Worm (Caenorhabditis elegans) whole organism, L4 larva: ENCODE measurements around the gene Y62H9A.10.
A peak's percentile ranks its signal among the peaks of the same experiment; 100 is the strongest.

ENCODE experiments used
- F26F4.8 ChIP-seq: fragments of 200-800 bp; sonication (Bioruptor generic); conservative IDR thresholded peaks from 2 replicates; pipeline ENCODE4 v1.3.6; 2022; ENCODE audit warnings: missing genetic modification characterization, missing compliant biosample characterization
- F37D6.2 ChIP-seq: sonication (generic microtip); optimal IDR thresholded peaks from 2 replicates; lab custom pipeline; 2016; ENCODE audit warnings: mild to moderate bottlenecking, missing genetic modification characterization, missing compliant biosample characterization
- T26A8.4 ChIP-seq: fragments of 200-800 bp; sonication (Bioruptor generic); IDR thresholded peaks from 2 replicates; pipeline ENCODE4 v1.3.6; 2022; ENCODE audit warnings: missing genetic modification characterization, missing compliant biosample characterization
- aha-1 ChIP-seq: fragments of 150-350 bp; peaks from one replicate; lab custom pipeline; 2014; ENCODE audit warnings: missing biosample characterization, missing genetic modification characterization
- ceh-20 ChIP-seq: fragments of 200-800 bp; sonication (Bioruptor generic); IDR thresholded peaks from 2 replicates; pipeline ENCODE4 v1.3.6; 2022; ENCODE audit warnings: missing genetic modification reagents, missing genetic modification characterization, missing compliant biosample characterization
- ceh-28 ChIP-seq: fragments of 150-350 bp; optimal IDR thresholded peaks from 2 replicates; lab custom pipeline; 2014; ENCODE audit warnings: missing biosample characterization, missing genetic modification reagents, missing genetic modification characterization
- dmd-6 ChIP-seq: fragments of 200-800 bp; sonication (Bioruptor generic); IDR thresholded peaks from 2 replicates; pipeline ENCODE4 v1.3.6; 2022; ENCODE audit warnings: missing genetic modification reagents, missing genetic modification characterization, missing compliant biosample characterization
- dmd-9 ChIP-seq: fragments of 200-800 bp; sonication (Bioruptor generic); IDR thresholded peaks from 2 replicates; pipeline ENCODE4 v1.3.6; 2022; ENCODE audit warnings: missing genetic modification reagents, missing genetic modification characterization, missing compliant biosample characterization
- duxl-1 ChIP-seq: sonication (generic microtip); optimal IDR thresholded peaks from 2 replicates; lab custom pipeline; 2016; ENCODE audit warnings: mild to moderate bottlenecking, missing genetic modification characterization, moderate library complexity, missing compliant biosample characterization; ENCODE audit not compliant: poor library complexity
- egl-27 ChIP-seq: sonication (generic microtip); optimal IDR thresholded peaks from 3 replicates; lab custom pipeline; 2017; ENCODE audit warnings: missing biosample characterization, missing genetic modification reagents, missing genetic modification characterization
- hlh-30 ChIP-seq: sonication (generic microtip); optimal IDR thresholded peaks from 2 replicates; lab custom pipeline; 2017; ENCODE audit warnings: antibody characterized with exemption, mild to moderate bottlenecking, missing genetic modification characterization, missing compliant biosample characterization; ENCODE audit not compliant: insufficient read depth
- hmg-1.1 ChIP-seq: fragments of 200-800 bp; sonication (Bioruptor generic); IDR thresholded peaks from 2 replicates; pipeline ENCODE4 v1.3.6; 2022; ENCODE audit warnings: missing genetic modification reagents, missing genetic modification characterization, missing compliant biosample characterization
- lim-7 ChIP-seq: fragments of 200-800 bp; sonication (Bioruptor generic); IDR thresholded peaks from 2 replicates; pipeline ENCODE4 v1.3.6; 2022; ENCODE audit warnings: missing genetic modification characterization, missing compliant biosample characterization
- lin-13 ChIP-seq: fragments of 150-350 bp; optimal IDR thresholded peaks from 2 replicates; lab custom pipeline; 2014; ENCODE audit warnings: missing biosample characterization, missing genetic modification reagents, missing genetic modification characterization
- lin-39 ChIP-seq: fragments of 150-350 bp; optimal IDR thresholded peaks from 2 replicates; lab custom pipeline; 2014; ENCODE audit warnings: missing biosample characterization, missing genetic modification reagents, missing genetic modification characterization
- mdl-1 ChIP-seq, 2 experiments: fragments of 150-350 bp in 1 of 2; sonication (generic microtip) in 1 of 2; optimal IDR thresholded peaks; 2 replicates each; lab custom pipeline; 2014 to 2017; ENCODE audit warnings: missing biosample characterization in 2 of 2, missing genetic modification characterization in 2 of 2
- mep-1 ChIP-seq: fragments of 150-350 bp; sonication (generic microtip); optimal IDR thresholded peaks from 3 replicates; lab custom pipeline; 2014; ENCODE audit warnings: missing biosample characterization, missing genetic modification characterization
- nhr-10 ChIP-seq: fragments of 150-350 bp; optimal IDR thresholded peaks from 2 replicates; lab custom pipeline; 2014; ENCODE audit warnings: missing biosample characterization, missing genetic modification characterization
- nhr-111 ChIP-seq: fragments of 200-800 bp; sonication (Bioruptor generic); optimal IDR thresholded peaks from 2 replicates; lab custom pipeline; 2018; ENCODE audit warnings: mild to moderate bottlenecking, missing genetic modification characterization, missing compliant biosample characterization
- nhr-237 ChIP-seq: sonication (generic microtip); optimal IDR thresholded peaks from 2 replicates; lab custom pipeline; 2017; ENCODE audit warnings: missing biosample characterization, missing genetic modification characterization
- nhr-42 ChIP-seq: fragments of 200-800 bp; sonication (Bioruptor generic); IDR thresholded peaks from 2 replicates; pipeline ENCODE4 v1.3.6; 2022; ENCODE audit warnings: missing genetic modification characterization, missing compliant biosample characterization
- nhr-76 ChIP-seq: fragments of 150-350 bp; optimal IDR thresholded peaks from 2 replicates; lab custom pipeline; 2014; ENCODE audit warnings: missing biosample characterization, missing genetic modification characterization
- nhr-77 ChIP-seq: fragments of 150-350 bp; optimal IDR thresholded peaks from 2 replicates; lab custom pipeline; 2014; ENCODE audit warnings: missing biosample characterization, missing genetic modification characterization
- pha-4 ChIP-seq, 2 experiments: fragments of 150-350 bp in 1 of 2; fragments of 200-800 bp in 1 of 2; sonication (Bioruptor generic) in 1 of 2; IDR thresholded peaks in 1 of 2; optimal IDR thresholded peaks in 1 of 2; 2 replicates each; pipeline versions ENCODE4 v1.3.6 to Lab custom; 2014 to 2022; ENCODE audit warnings: missing genetic modification characterization in 2 of 2, missing genetic modification reagents in 2 of 2, missing biosample characterization in 1 of 2, missing compliant biosample characterization in 1 of 2
- php-3 ChIP-seq: fragments of 200-800 bp; sonication (Bioruptor generic); IDR thresholded peaks from 2 replicates; pipeline ENCODE4 v1.3.6; 2022; ENCODE audit warnings: missing genetic modification reagents, missing genetic modification characterization, missing compliant biosample characterization
- skn-1 ChIP-seq: fragments of 150-350 bp; optimal IDR thresholded peaks from 2 replicates; lab custom pipeline; 2014; ENCODE audit warnings: missing biosample characterization, missing genetic modification characterization
- spr-1 ChIP-seq: sonication (generic microtip); optimal IDR thresholded peaks from 2 replicates; lab custom pipeline; 2016; ENCODE audit warnings: mild to moderate bottlenecking, missing genetic modification characterization, missing compliant biosample characterization
- tag-97 ChIP-seq: fragments of 200-800 bp; sonication (Bioruptor generic); IDR thresholded peaks from 2 replicates; pipeline ENCODE4 v1.3.6; 2022; ENCODE audit warnings: missing genetic modification characterization, missing compliant biosample characterization
- unc-39 ChIP-seq: sonication (generic microtip); optimal IDR thresholded peaks from 2 replicates; lab custom pipeline; 2017; ENCODE audit warnings: missing biosample characterization, missing genetic modification characterization
- zfp-3 ChIP-seq: fragments of 200-800 bp; sonication (Bioruptor generic); conservative IDR thresholded peaks from 2 replicates; pipeline ENCODE4 v1.3.6; 2022; ENCODE audit warnings: missing genetic modification reagents, missing genetic modification characterization, missing compliant biosample characterization
- zip-11 ChIP-seq: fragments of 200-800 bp; sonication (Bioruptor generic); IDR thresholded peaks from 2 replicates; pipeline ENCODE4 v1.3.6; 2022; ENCODE audit warnings: missing genetic modification characterization, missing compliant biosample characterization
- ztf-7 ChIP-seq: fragments of 150-350 bp; optimal IDR thresholded peaks from 2 replicates; lab custom pipeline; 2014; ENCODE audit warnings: missing biosample characterization, missing genetic modification characterization

The Y62H9A.10 gene

DNA sequence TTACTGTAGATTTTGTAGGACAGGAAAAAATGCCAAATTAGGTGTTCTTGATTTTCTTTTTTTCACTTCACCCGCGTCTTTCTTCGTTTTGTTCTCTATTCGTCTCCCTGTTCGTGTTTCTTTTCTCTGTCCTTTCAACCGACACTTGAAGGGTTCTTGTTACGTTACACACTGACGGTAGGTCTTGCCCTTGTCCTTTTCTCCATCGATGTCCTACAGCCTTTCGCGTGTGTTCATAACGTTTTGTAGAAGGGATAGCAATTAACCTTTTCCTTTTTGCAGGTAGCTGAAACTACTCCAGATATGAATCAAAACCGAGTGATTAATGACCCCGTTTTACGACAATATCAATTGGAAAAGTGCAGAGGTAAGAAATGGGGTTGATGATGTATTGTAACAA is 21.6 kb upstream of the Y62H9A.10 start, which contains the start of gene F55G7.1 (continued):
- TF ChIP-seq lin-39 (no peak), php-3 (0 out of 2 replicates have a peak, but pooled peaks have one; percentile 7), skn-1 (tag; lab: Kevin White, UChicago) (no peak), T26A8.4 (GFP tag; lab: Robert Waterston, UW) (no peak), dmd-9 (no peak), nhr-77 (peak; percentile 62), zip-11 (GFP tag; lab: Robert Waterston, UW) (no peak), nhr-76 (tag; lab: Kevin White, UChicago) (no peak), nhr-10 (peak; percentile 30), tag-97 (GFP tag; lab: Robert Waterston, UW) (no peak), nhr-111 (no peak), ztf-7 (tag; lab: Kevin White, UChicago) (peak; percentile 71), mdl-1 (tag; optimal IDR thresholded peaks at IDR 0.05; lab: Kevin White, UChicago) (no peak), ceh-28 (tag; lab: Kevin White, UChicago) (no peak), zfp-3 (GFP tag; lab: Robert Waterston, UW) (no peak), nhr-237 (tag; lab: Kevin White, UChicago) (no peak), mep-1 (tag; lab: Kevin White, UChicago) (no peak), hmg-1.1 (peak; percentile 86), unc-39 (tag; lab: Kevin White, UChicago) (no peak), egl-27 (tag; lab: Kevin White, UChicago) (no peak), pha-4 (GFP tag; IDR thresholded peaks at IDR 0.05; lab: Robert Waterston, UW) (no peak; the same call in 1 of the 2 replicates), pha-4 (tag; optimal IDR thresholded peaks at IDR 0.05; lab: Kevin White, UChicago) (no peak), hlh-30 (tag; lab: Kevin White, UChicago) (peak; percentile 6), F26F4.8 (GFP tag; lab: Robert Waterston, UW) (no peak)
- TF ChIP-seq, all 104 proteins: peak for 31

- TF ChIP-seq lin-13 (GFP tag; lab: Kevin White, UChicago) (no peak), lim-7 (no peak), F37D6.2 (tag; lab: Kevin White, UChicago) (no peak), duxl-1 (tag; lab: Kevin White, UChicago) (no peak)
Measured at ce11 chrX:11920723-11921283, 18.2 kb upstream of the Y62H9A.10 start, which contains the start of gene Y62H9A.14. Gene Y62H9A.14, plus strand, starts transcription at chrX:11921233.

DNA sequence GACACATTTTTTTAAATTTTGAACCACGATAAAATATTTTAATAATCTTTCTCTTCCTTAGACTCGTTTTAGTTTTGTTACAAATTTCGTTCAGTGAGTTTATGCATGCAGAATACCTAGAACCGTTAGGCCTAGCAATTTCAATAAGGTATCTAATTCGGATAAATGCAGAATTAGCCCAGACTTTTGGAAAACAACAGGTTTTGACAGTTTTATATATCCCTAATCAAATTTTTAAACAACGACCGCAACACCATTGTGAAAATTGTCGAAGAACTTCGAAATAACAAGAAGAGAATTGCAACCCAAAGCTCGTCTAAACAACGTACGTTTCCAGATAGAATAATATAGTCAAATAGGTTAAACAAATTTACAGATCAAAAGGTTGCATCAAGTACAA is 15.4 kb upstream of the Y62H9A.10 start, which contains the start of gene Y62H9A.16:
Gene Y62H9A.16, plus strand, starts transcription at position 301 of the 400 bp plus-strand sequence.
- TF ChIP-seq aha-1 (tag; lab: Kevin White, UChicago) (peak; percentile 46), ztf-7 (tag; lab: Kevin White, UChicago) (no peak)

DNA sequence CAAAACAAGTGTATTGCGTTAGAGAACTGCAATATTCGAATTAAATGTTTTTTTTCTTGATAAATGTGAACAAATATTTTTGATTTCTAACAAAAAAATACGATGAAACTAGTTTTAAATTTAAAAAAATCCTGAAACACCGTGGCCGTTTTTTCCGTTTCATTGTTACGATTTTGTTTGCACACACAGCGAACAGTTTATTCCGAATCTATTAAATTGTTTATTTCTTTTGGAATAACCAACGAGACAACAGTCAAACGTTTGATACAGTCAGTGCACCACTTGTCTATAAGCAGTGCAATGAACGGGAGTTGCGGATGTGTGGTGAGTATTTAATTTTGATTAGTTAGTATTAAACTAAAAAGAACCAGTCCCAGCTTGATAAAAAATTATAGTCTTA is 14.1 kb upstream of the Y62H9A.10 start, which contains the start of gene Y62H9A.13:
Gene Y62H9A.13, plus strand, starts transcription at position 301 of the 400 bp plus-strand sequence.
- TF ChIP-seq ceh-20 (GFP tag; lab: Robert Waterston, UW): no peak
- TF ChIP-seq spr-1: no peak
- TF ChIP-seq, all 104 proteins: peak for 0

- TF ChIP-seq nhr-10 (no peak), nhr-42 (GFP tag; lab: Robert Waterston, UW) (no peak), nhr-76 (tag; lab: Kevin White, UChicago) (no peak), lin-13 (GFP tag; lab: Kevin White, UChicago) (no peak), dmd-6 (GFP tag; lab: Robert Waterston, UW) (no peak)
Measured at ce11 chrX:11913824-11914223, 11.3 kb upstream of the Y62H9A.10 start, which contains the start of gene Y62H9A.12. Gene Y62H9A.12, plus strand, starts transcription at chrX:11914124.
